Worm (Caenorhabditis elegans) whole organism, L2 larva: ENCODE measurements around the gene C33D9.10.

Experiments used
- C34F6.9 ChIP-seq: fragments of 150-350 bp; optimal IDR thresholded peaks from 2 replicates; lab custom pipeline; 2014; ENCODE audit warnings: missing biosample characterization, missing genetic modification characterization
- F13H6.1 ChIP-seq: sonication (generic microtip); optimal IDR thresholded peaks from 2 replicates; lab custom pipeline; 2016; ENCODE audit warnings: missing genetic modification characterization, missing compliant biosample characterization
- R02D3.7 ChIP-seq: fragments of 150-350 bp; optimal IDR thresholded peaks from 2 replicates; lab custom pipeline; 2014; ENCODE audit warnings: missing biosample characterization, missing genetic modification characterization
- Y55F3AM.14 ChIP-seq: fragments of 200-800 bp; sonication (Bioruptor generic); optimal IDR thresholded peaks from 2 replicates; lab custom pipeline; 2018; ENCODE audit warnings: mild to moderate bottlenecking, missing genetic modification characterization, missing compliant biosample characterization
- ZK546.5 ChIP-seq: sonication (generic microtip); optimal IDR thresholded peaks from 2 replicates; lab custom pipeline; 2017; ENCODE audit warnings: missing biosample characterization, missing genetic modification characterization
- alr-1 ChIP-seq: fragments of 150-350 bp; optimal IDR thresholded peaks from 2 replicates; lab custom pipeline; 2014; ENCODE audit warnings: missing biosample characterization, missing genetic modification characterization
- aly-2 ChIP-seq: fragments of 150-350 bp; optimal IDR thresholded peaks from 2 replicates; lab custom pipeline; 2014; ENCODE audit warnings: missing biosample characterization, missing genetic modification characterization
- ama-1 ChIP-seq: fragments of 150-350 bp; optimal IDR thresholded peaks from 2 replicates; lab custom pipeline; 2018; ENCODE audit warnings: inconsistent platforms
- blmp-1 ChIP-seq: sonication (generic microtip); optimal IDR thresholded peaks from 2 replicates; lab custom pipeline; 2017; ENCODE audit warnings: missing genetic modification characterization, mild to moderate bottlenecking, missing compliant biosample characterization, antibody characterized with exemption, moderate library complexity; ENCODE audit not compliant: insufficient read depth
- ceh-16 ChIP-seq: fragments of 150-350 bp; optimal IDR thresholded peaks from 2 replicates; lab custom pipeline; 2014; ENCODE audit warnings: missing biosample characterization, missing genetic modification characterization
- ceh-82 ChIP-seq: fragments of 150-350 bp; optimal IDR thresholded peaks from 2 replicates; lab custom pipeline; 2014; ENCODE audit warnings: missing biosample characterization, missing genetic modification characterization
- crh-2 ChIP-seq: sonication (generic microtip); optimal IDR thresholded peaks from 2 replicates; lab custom pipeline; 2017; ENCODE audit warnings: missing biosample characterization, missing genetic modification characterization
- dmd-4 ChIP-seq: sonication (generic microtip); optimal IDR thresholded peaks from 2 replicates; lab custom pipeline; 2017; ENCODE audit warnings: missing biosample characterization, missing genetic modification characterization
- egl-27 ChIP-seq: sonication (generic microtip); optimal IDR thresholded peaks from 3 replicates; lab custom pipeline; 2017; ENCODE audit warnings: missing biosample characterization, missing genetic modification reagents, missing genetic modification characterization
- elt-1 ChIP-seq: fragments of 150-350 bp; optimal IDR thresholded peaks from 2 replicates; lab custom pipeline; 2014; ENCODE audit warnings: missing biosample characterization, missing genetic modification characterization
- elt-3 ChIP-seq: sonication (generic microtip); optimal IDR thresholded peaks from 2 replicates; lab custom pipeline; 2017; ENCODE audit warnings: missing biosample characterization, missing genetic modification characterization
- fos-1 ChIP-seq: fragments of 150-350 bp; optimal IDR thresholded peaks from 2 replicates; lab custom pipeline; 2014; ENCODE audit warnings: missing biosample characterization, missing genetic modification characterization
- gmeb-1 ChIP-seq: fragments of 150-350 bp; optimal IDR thresholded peaks from 2 replicates; lab custom pipeline; 2014; ENCODE audit warnings: missing biosample characterization, missing genetic modification characterization
- lin-11 ChIP-seq: fragments of 150-350 bp; sonication (generic microtip); optimal IDR thresholded peaks from 2 replicates; lab custom pipeline; 2014; ENCODE audit warnings: missing biosample characterization, missing genetic modification characterization, inconsistent platforms, mixed read lengths
- lin-13 ChIP-seq: fragments of 150-350 bp; optimal IDR thresholded peaks from 2 replicates; lab custom pipeline; 2014; ENCODE audit warnings: missing biosample characterization, missing genetic modification reagents, missing genetic modification characterization
- lsy-2 ChIP-seq, 2 experiments: fragments of 150-350 bp in 1 of 2; sonication (generic microtip) in 1 of 2; optimal IDR thresholded peaks; 2 replicates each; lab custom pipeline; 2014 to 2017; ENCODE audit warnings: missing biosample characterization in 2 of 2, missing genetic modification characterization in 2 of 2
- mab-5 ChIP-seq: fragments of 150-350 bp; optimal IDR thresholded peaks from 2 replicates; lab custom pipeline; 2014; ENCODE audit warnings: missing biosample characterization, missing genetic modification characterization
- mbf-1 ChIP-seq: sonication (generic microtip); optimal IDR thresholded peaks from 2 replicates; lab custom pipeline; 2017; ENCODE audit warnings: missing biosample characterization, missing genetic modification characterization
- mdl-1 ChIP-seq, 2 experiments: fragments of 150-350 bp in 1 of 2; sonication (generic microtip) in 1 of 2; optimal IDR thresholded peaks; 2 replicates each; lab custom pipeline; 2017; ENCODE audit warnings: missing biosample characterization in 2 of 2, missing genetic modification characterization in 2 of 2
- nhr-10 ChIP-seq: sonication (generic microtip); optimal IDR thresholded peaks from 2 replicates; lab custom pipeline; 2017; ENCODE audit warnings: missing biosample characterization, missing genetic modification characterization
- nhr-11 ChIP-seq: fragments of 150-350 bp; optimal IDR thresholded peaks from 2 replicates; lab custom pipeline; 2014; ENCODE audit warnings: missing biosample characterization, missing genetic modification characterization
- nhr-12 ChIP-seq: fragments of 150-350 bp; optimal IDR thresholded peaks from 2 replicates; lab custom pipeline; 2014; ENCODE audit warnings: missing biosample characterization, missing genetic modification characterization
- nhr-129 ChIP-seq: fragments of 150-350 bp; optimal IDR thresholded peaks from 2 replicates; lab custom pipeline; 2014; ENCODE audit warnings: missing biosample characterization, missing genetic modification characterization
- nhr-21 ChIP-seq: fragments of 150-350 bp; optimal IDR thresholded peaks from 2 replicates; lab custom pipeline; 2014; ENCODE audit warnings: missing biosample characterization, missing genetic modification characterization
- nhr-23 ChIP-seq: fragments of 150-350 bp; optimal IDR thresholded peaks from 2 replicates; lab custom pipeline; 2014; ENCODE audit warnings: missing biosample characterization, missing genetic modification reagents, missing genetic modification characterization
- nhr-237 ChIP-seq: fragments of 150-350 bp; optimal IDR thresholded peaks from 2 replicates; lab custom pipeline; 2014; ENCODE audit warnings: missing biosample characterization, missing genetic modification characterization
- nhr-25 ChIP-seq: fragments of 150-350 bp; sonication (generic microtip); optimal IDR thresholded peaks from 3 replicates; lab custom pipeline; 2014; ENCODE audit warnings: missing biosample characterization, missing genetic modification characterization
- nhr-6 ChIP-seq: fragments of 150-350 bp; optimal IDR thresholded peaks from 2 replicates; lab custom pipeline; 2014; ENCODE audit warnings: missing biosample characterization, missing genetic modification characterization
- nhr-77 ChIP-seq: fragments of 150-350 bp; optimal IDR thresholded peaks from 2 replicates; lab custom pipeline; 2014; ENCODE audit warnings: missing biosample characterization, missing genetic modification characterization
- peb-1 ChIP-seq: fragments of 150-350 bp; optimal IDR thresholded peaks from 2 replicates; lab custom pipeline; 2014; ENCODE audit warnings: missing biosample characterization, missing genetic modification characterization
- sem-4 ChIP-seq: fragments of 150-350 bp; optimal IDR thresholded peaks from 2 replicates; lab custom pipeline; 2014; ENCODE audit warnings: missing biosample characterization, missing genetic modification reagents, missing genetic modification characterization
- skn-1 ChIP-seq: sonication (generic microtip); optimal IDR thresholded peaks from 2 replicates; lab custom pipeline; 2017; ENCODE audit warnings: missing biosample characterization, missing genetic modification characterization
- sma-3 ChIP-seq: sonication (generic microtip); optimal IDR thresholded peaks from 2 replicates; lab custom pipeline; 2016; ENCODE audit warnings: missing genetic modification reagents, missing genetic modification characterization, missing compliant biosample characterization
- sma-9 ChIP-seq, 2 experiments: fragments of 150-350 bp in 1 of 2; sonication (generic microtip) in 1 of 2; optimal IDR thresholded peaks; 2 replicates each; lab custom pipeline; 2014 to 2016; ENCODE audit warnings: missing genetic modification characterization in 2 of 2, mild to moderate bottlenecking in 1 of 2, missing biosample characterization in 1 of 2, missing compliant biosample characterization in 1 of 2, missing genetic modification reagents in 1 of 2, moderate library complexity in 1 of 2
- snpc-4 ChIP-seq: fragments of 150-350 bp; optimal IDR thresholded peaks from 2 replicates; lab custom pipeline; 2014; ENCODE audit warnings: missing biosample characterization, missing genetic modification characterization
- unc-39 ChIP-seq: fragments of 150-350 bp; optimal IDR thresholded peaks from 2 replicates; lab custom pipeline; 2014; ENCODE audit warnings: missing biosample characterization, missing genetic modification characterization
- unc-55 ChIP-seq: fragments of 150-350 bp; sonication (generic microtip); optimal IDR thresholded peaks from 3 replicates; lab custom pipeline; 2014; ENCODE audit warnings: missing biosample characterization, missing genetic modification reagents, missing genetic modification characterization
- unc-62 ChIP-seq: fragments of 150-350 bp; optimal IDR thresholded peaks from 2 replicates; lab custom pipeline; 2014; ENCODE audit warnings: missing biosample characterization, missing genetic modification reagents, missing genetic modification characterization
- zag-1 ChIP-seq: fragments of 150-350 bp; optimal IDR thresholded peaks from 2 replicates; lab custom pipeline; 2014; ENCODE audit warnings: missing biosample characterization, missing genetic modification characterization
- ztf-1 ChIP-seq: fragments of 200-800 bp; sonication (Bioruptor generic); conservative IDR thresholded peaks from 2 replicates; pipeline ENCODE4 v1.3.6; 2022; ENCODE audit warnings: missing genetic modification characterization, missing compliant biosample characterization
- ztf-11 ChIP-seq: sonication (generic microtip); optimal IDR thresholded peaks from 2 replicates; lab custom pipeline; 2017; ENCODE audit warnings: missing biosample characterization, missing genetic modification characterization
- ztf-4 ChIP-seq: fragments of 150-350 bp; optimal IDR thresholded peaks from 2 replicates; lab custom pipeline; 2014; ENCODE audit warnings: missing biosample characterization, missing genetic modification characterization

Gene C33D9.10

ce11 chrIV:8745591-8746302, 42.2 kb downstream of the C33D9.10 start, which contains the start of the genes F20C5.7 and parg-1:
Gene F20C5.7 (minus strand): TSS chrIV:8745691.
Gene parg-1 (plus strand): TSS chrIV:8746252.
- TF ChIP-seq elt-1 (tag; lab: Kevin White, UChicago) (no peak), R02D3.7 (tag; lab: Kevin White, UChicago) (no peak), dmd-4 (no peak), mdl-1 (tag; optimal IDR thresholded peaks at IDR 0.05; lab: Kevin White, UChicago) (no peak), snpc-4 (no peak), crh-2 (tag; lab: Kevin White, UChicago) (no peak), nhr-12 (tag; lab: Kevin White, UChicago) (no peak), alr-1 (tag; lab: Kevin White, UChicago) (no peak), mab-5 (tag; lab: Kevin White, UChicago) (no peak), elt-3 (tag; lab: Kevin White, UChicago) (no peak), lin-13 (GFP tag; lab: Kevin White, UChicago) (no peak), sem-4 (tag; lab: Kevin White, UChicago) (no peak), blmp-1 (tag; lab: Kevin White, UChicago) (no peak), nhr-25 (tag; lab: Kevin White, UChicago) (no peak), ztf-1 (GFP tag; lab: Robert Waterston, UW) (no peak)

ce11 chrIV:8743654-8744332, 44.2 kb downstream of the C33D9.10 start, which contains the start of gene F21D5.7:
Gene F21D5.7 (minus strand): TSS chrIV:8743704.
- TF ChIP-seq sma-3 (GFP tag; lab: Kevin White, UChicago) (no peak), nhr-21 (peak; percentile 70), ama-1 (no peak), nhr-12 (tag; lab: Kevin White, UChicago) (no peak), alr-1 (tag; lab: Kevin White, UChicago) (no peak), sem-4 (tag; lab: Kevin White, UChicago) (peak; percentile 37), lin-11 (tag; lab: Kevin White, UChicago) (peak; percentile 55), nhr-11 (no peak), mdl-1 (tag; optimal IDR thresholded peaks at IDR 0.05; lab: Kevin White, UChicago) (peak in 1 of 2 experiments; percentile 31), zag-1 (no peak), elt-3 (tag; lab: Kevin White, UChicago) (no peak), lsy-2 (tag; optimal IDR thresholded peaks at IDR 0.05; lab: Kevin White, UChicago) (peak; percentile 68 to 89), nhr-77 (tag; lab: Kevin White, UChicago) (no peak), blmp-1 (tag; lab: Kevin White, UChicago) (peak; percentile 43), ztf-11 (tag; lab: Kevin White, UChicago) (no peak), nhr-23 (tag; lab: Kevin White, UChicago) (no peak), nhr-129 (tag; lab: Kevin White, UChicago) (peak; percentile 46), nhr-6 (tag; lab: Kevin White, UChicago) (peak; percentile 35), unc-55 (GFP tag; lab: Kevin White, UChicago) (peak; percentile 85), C34F6.9 (tag; lab: Kevin White, UChicago) (peak; percentile 89), nhr-10 (tag; lab: Kevin White, UChicago) (no peak), egl-27 (tag; lab: Kevin White, UChicago) (peak; percentile 11), ZK546.5 (tag; lab: Kevin White, UChicago) (peak; percentile 3), fos-1 (tag; lab: Kevin White, UChicago) (peak; percentile 55), aly-2 (tag; lab: Kevin White, UChicago) (no peak), ceh-82 (tag; lab: Kevin White, UChicago) (no peak), gmeb-1 (peak; percentile 89), peb-1 (tag; lab: Kevin White, UChicago) (no peak), skn-1 (tag; lab: Kevin White, UChicago) (peak; percentile 41), crh-2 (tag; lab: Kevin White, UChicago) (peak; percentile 91), R02D3.7 (tag; lab: Kevin White, UChicago) (no peak), nhr-237 (no peak), lin-13 (GFP tag; lab: Kevin White, UChicago) (peak; percentile 67), Y55F3AM.14 (GFP tag; lab: Kevin White, UChicago) (no peak), elt-1 (tag; lab: Kevin White, UChicago) (no peak), unc-39 (tag; lab: Kevin White, UChicago) (no peak), unc-62 (GFP tag; lab: Kevin White, UChicago) (no peak), ceh-16 (tag; lab: Kevin White, UChicago) (no peak), sma-9 (GFP tag; optimal IDR thresholded peaks at IDR 0.05; lab: Kevin White, UChicago) (peak; percentile 84), sma-9 (tag; optimal IDR thresholded peaks at IDR 0.05; lab: Kevin White, UChicago) (no peak), snpc-4 (peak; percentile 31), ztf-1 (GFP tag; lab: Robert Waterston, UW) (no peak), ztf-4 (tag; lab: Kevin White, UChicago) (peak; percentile 52), mab-5 (tag; lab: Kevin White, UChicago) (peak; percentile 31), mbf-1 (tag; lab: Kevin White, UChicago) (no peak), nhr-25 (tag; lab: Kevin White, UChicago) (no peak), dmd-4 (peak; percentile 26), F13H6.1 (no peak)
